Worm (Caenorhabditis elegans) whole organism, late embryonic: ENCODE data around the gene nkcc-1.

Source experiments
- C08G9.2 ChIP-seq: sonication (generic microtip); optimal IDR thresholded peaks from 2 replicates; lab custom pipeline; 2016; ENCODE audit warnings: mild to moderate bottlenecking, missing genetic modification characterization, moderate library complexity, missing compliant biosample characterization
- F13H6.1 ChIP-seq: sonication (generic microtip); optimal IDR thresholded peaks from 2 replicates; lab custom pipeline; 2016; ENCODE audit warnings: missing genetic modification characterization, missing compliant biosample characterization
- K02D7.2 ChIP-seq: sonication (generic microtip); optimal IDR thresholded peaks from 2 replicates; lab custom pipeline; 2017; ENCODE audit warnings: mild to moderate bottlenecking, missing genetic modification characterization, missing compliant biosample characterization
- T23F11.4 ChIP-seq: fragments of 200-800 bp; sonication (Bioruptor generic); optimal IDR thresholded peaks from 2 replicates; lab custom pipeline; 2018; ENCODE audit warnings: mild to moderate bottlenecking, missing genetic modification characterization, missing compliant biosample characterization
- Y22D7AL.16 ChIP-seq: sonication (generic microtip); optimal IDR thresholded peaks from 2 replicates; lab custom pipeline; 2016; ENCODE audit warnings: missing genetic modification characterization, missing compliant biosample characterization
- ama-1 ChIP-seq: fragments of 150-350 bp; optimal IDR thresholded peaks from 2 replicates; lab custom pipeline; 2014
- ceh-18 ChIP-seq: sonication (generic microtip); optimal IDR thresholded peaks from 2 replicates; lab custom pipeline; 2016; ENCODE audit warnings: missing genetic modification characterization, missing compliant biosample characterization
- ceh-19 ChIP-seq: fragments of 200-800 bp; sonication (Bioruptor generic); optimal IDR thresholded peaks from 2 replicates; lab custom pipeline; 2018; ENCODE audit warnings: mild to moderate bottlenecking, missing genetic modification characterization, missing compliant biosample characterization
- ceh-2 ChIP-seq: sonication (generic microtip); optimal IDR thresholded peaks from 2 replicates; lab custom pipeline; 2016; ENCODE audit warnings: missing genotype, missing genetic modification characterization, missing compliant biosample characterization
- ceh-30 ChIP-seq: fragments of 150-350 bp; optimal IDR thresholded peaks from 2 replicates; lab custom pipeline; 2014; ENCODE audit warnings: missing biosample characterization, missing genetic modification characterization
- ceh-34 ChIP-seq: sonication (generic microtip); optimal IDR thresholded peaks from 2 replicates; lab custom pipeline; 2016; ENCODE audit warnings: mild to moderate bottlenecking, missing genetic modification characterization, missing compliant biosample characterization
- ceh-45 ChIP-seq: fragments of 200-800 bp; sonication (Bioruptor generic); IDR thresholded peaks from 2 replicates; pipeline ENCODE4 v1.3.6; 2022; ENCODE audit warnings: missing genetic modification reagents, missing genetic modification characterization, missing compliant biosample characterization
- ceh-48 ChIP-seq: sonication (generic microtip); optimal IDR thresholded peaks from 2 replicates; lab custom pipeline; 2016; ENCODE audit warnings: missing genetic modification characterization, inconsistent platforms, missing compliant biosample characterization
- ceh-6 ChIP-seq: fragments of 200-800 bp; sonication (Bioruptor generic); optimal IDR thresholded peaks from 2 replicates; lab custom pipeline; 2018; ENCODE audit warnings: mild to moderate bottlenecking, missing genetic modification characterization, missing compliant biosample characterization
- ceh-9 ChIP-seq: sonication (generic microtip); optimal IDR thresholded peaks from 2 replicates; lab custom pipeline; 2016; ENCODE audit warnings: mild to moderate bottlenecking, missing genetic modification characterization, inconsistent platforms, missing compliant biosample characterization
- che-1 ChIP-seq: sonication (generic microtip); optimal IDR thresholded peaks from 2 replicates; lab custom pipeline; 2016; ENCODE audit warnings: mild to moderate bottlenecking, missing genetic modification characterization, missing compliant biosample characterization
- dve-1 ChIP-seq: sonication (generic microtip); optimal IDR thresholded peaks from 2 replicates; lab custom pipeline; 2017; ENCODE audit warnings: antibody characterized with exemption, mild to moderate bottlenecking, missing genetic modification characterization, missing compliant biosample characterization
- elt-4 ChIP-seq: sonication (generic microtip); optimal IDR thresholded peaks from 2 replicates; lab custom pipeline; 2016; ENCODE audit warnings: missing genetic modification characterization, missing compliant biosample characterization
- fkh-6 ChIP-seq: sonication (generic microtip); optimal IDR thresholded peaks from 2 replicates; lab custom pipeline; 2016; ENCODE audit warnings: missing genetic modification characterization, missing compliant biosample characterization
- hlh-13 ChIP-seq: fragments of 200-800 bp; sonication (Bioruptor generic); optimal IDR thresholded peaks from 2 replicates; lab custom pipeline; 2018; ENCODE audit warnings: mild to moderate bottlenecking, missing genetic modification characterization, missing compliant biosample characterization
- hlh-6 ChIP-seq: sonication (generic microtip); optimal IDR thresholded peaks from 2 replicates; lab custom pipeline; 2016; ENCODE audit warnings: missing genotype, missing genetic modification characterization, missing compliant biosample characterization
- hlh-8 ChIP-seq: sonication (generic microtip); optimal IDR thresholded peaks from 2 replicates; lab custom pipeline; 2016; ENCODE audit warnings: missing genotype, missing genetic modification characterization, missing compliant biosample characterization
- lin-11 ChIP-seq: fragments of 200-800 bp; sonication (Bioruptor generic); optimal IDR thresholded peaks from 2 replicates; lab custom pipeline; 2018; ENCODE audit warnings: mild to moderate bottlenecking, missing genetic modification characterization, missing compliant biosample characterization
- mec-3 ChIP-seq: sonication (generic microtip); optimal IDR thresholded peaks from 2 replicates; lab custom pipeline; 2016; ENCODE audit warnings: borderline replicate concordance, missing genetic modification characterization, missing compliant biosample characterization
- nhr-11 ChIP-seq: fragments of 150-350 bp; optimal IDR thresholded peaks from 2 replicates; lab custom pipeline; 2014; ENCODE audit warnings: missing biosample characterization, missing genetic modification characterization
- nhr-232 ChIP-seq: sonication (generic microtip); optimal IDR thresholded peaks from 2 replicates; lab custom pipeline; 2016; ENCODE audit warnings: missing genetic modification characterization, missing compliant biosample characterization
- npax-4 ChIP-seq: sonication (generic microtip); optimal IDR thresholded peaks from 2 replicates; lab custom pipeline; 2016; ENCODE audit warnings: missing genetic modification characterization, missing compliant biosample characterization
- odd-2 ChIP-seq: sonication (generic microtip); optimal IDR thresholded peaks from 2 replicates; lab custom pipeline; 2017; ENCODE audit warnings: antibody characterized with exemption, mild to moderate bottlenecking, missing genetic modification characterization, missing compliant biosample characterization
- pha-4 ChIP-seq: fragments of 150-350 bp; optimal IDR thresholded peaks from 2 replicates; lab custom pipeline; 2018; ENCODE audit warnings: missing biosample characterization, missing genetic modification reagents, missing genetic modification characterization
- ref-2 ChIP-seq: sonication (generic microtip); optimal IDR thresholded peaks from 2 replicates; lab custom pipeline; 2016; ENCODE audit warnings: missing genetic modification characterization, missing compliant biosample characterization
- rnt-1 ChIP-seq: sonication (generic microtip); optimal IDR thresholded peaks from 2 replicates; lab custom pipeline; 2016; ENCODE audit warnings: missing genetic modification characterization, missing compliant biosample characterization
- sdc-2 ChIP-seq: sonication (generic microtip); optimal IDR thresholded peaks from 2 replicates; lab custom pipeline; 2016; ENCODE audit warnings: missing genotype, missing genetic modification characterization, missing compliant biosample characterization
- sox-4 ChIP-seq: sonication (generic microtip); optimal IDR thresholded peaks from 2 replicates; lab custom pipeline; 2017; ENCODE audit warnings: mild to moderate bottlenecking, missing genetic modification characterization, inconsistent platforms, missing compliant biosample characterization
- syd-9 ChIP-seq: sonication (generic microtip); optimal IDR thresholded peaks from 2 replicates; lab custom pipeline; 2016; ENCODE audit warnings: mild to moderate bottlenecking, missing genetic modification characterization, moderate library complexity, missing compliant biosample characterization
- tbx-7 ChIP-seq: sonication (generic microtip); optimal IDR thresholded peaks from 2 replicates; lab custom pipeline; 2016; ENCODE audit warnings: missing genotype, missing genetic modification characterization, missing compliant biosample characterization
- ttx-3 ChIP-seq: sonication (generic microtip); optimal IDR thresholded peaks from 2 replicates; lab custom pipeline; 2016; ENCODE audit warnings: missing genetic modification reagents, missing genetic modification characterization, missing compliant biosample characterization
- unc-55 ChIP-seq: sonication (generic microtip); optimal IDR thresholded peaks from 2 replicates; lab custom pipeline; 2017; ENCODE audit warnings: missing biosample characterization, missing genetic modification reagents, missing genetic modification characterization

The nkcc-1 gene

DNA sequence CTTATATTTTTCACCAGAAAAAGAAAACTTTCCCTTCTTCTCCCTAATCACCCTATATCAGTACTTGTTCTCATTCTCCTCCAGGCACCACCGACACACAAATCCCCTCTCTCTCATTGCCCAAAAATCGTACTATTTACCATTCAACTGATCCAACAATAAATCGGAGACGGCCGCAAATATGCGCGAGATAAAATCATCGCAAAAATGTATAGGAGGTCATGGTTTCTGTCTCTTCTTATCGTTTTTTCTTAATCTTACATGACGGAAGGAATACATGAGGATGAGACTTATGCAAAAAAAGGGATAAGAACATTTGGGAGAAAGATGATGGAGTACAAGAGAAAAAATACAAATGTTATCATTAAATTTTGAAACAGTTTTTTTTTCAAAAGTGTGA, 37.5 kb downstream of the nkcc-1 start:
- TF ChIP-seq nhr-11 (tag; lab: Kevin White, UChicago) (no peak), ceh-48 (tag; lab: Kevin White, UChicago) (no peak), odd-2 (tag; lab: Kevin White, UChicago) (no peak), ama-1 (no peak), che-1 (tag; lab: Kevin White, UChicago) (no peak)
- TF ChIP-seq, all 69 proteins: peak for 0

DNA sequence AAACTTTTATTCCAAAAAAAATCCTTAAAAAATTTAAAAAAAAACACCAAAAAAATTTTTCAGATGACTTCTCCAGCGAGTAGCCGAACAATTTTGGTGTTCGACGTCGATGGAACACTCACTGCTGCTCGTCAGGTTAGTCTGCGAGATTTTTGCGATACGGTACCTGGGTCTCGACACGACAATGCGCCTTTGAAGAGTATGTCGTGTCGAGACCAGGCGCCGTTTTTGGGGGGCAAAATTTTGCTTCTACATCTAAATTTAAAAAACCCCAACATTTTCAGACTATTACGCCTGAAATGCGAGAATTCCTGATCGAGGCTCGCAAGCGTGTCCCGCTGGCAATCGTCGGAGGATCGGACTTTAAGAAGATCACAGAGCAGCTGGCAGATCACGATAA, 40.4 kb downstream of the nkcc-1 start, which contains the start of gene F52B11.2:
Gene F52B11.2, plus strand, starts transcription at position 64 of the 400 bp plus-strand sequence.
- TF ChIP-seq npax-4 (tag; lab: Kevin White, UChicago): no peak
- no peak for TF ChIP-seq nhr-11 (tag; lab: Kevin White, UChicago)
- TF ChIP-seq ceh-2: no peak
- TF ChIP-seq T23F11.4 (GFP tag; lab: Kevin White, UChicago): no peak
- no peak for TF ChIP-seq nhr-232
- TF ChIP-seq hlh-6 (tag; lab: Kevin White, UChicago): no peak
- TF ChIP-seq C08G9.2: no peak

DNA sequence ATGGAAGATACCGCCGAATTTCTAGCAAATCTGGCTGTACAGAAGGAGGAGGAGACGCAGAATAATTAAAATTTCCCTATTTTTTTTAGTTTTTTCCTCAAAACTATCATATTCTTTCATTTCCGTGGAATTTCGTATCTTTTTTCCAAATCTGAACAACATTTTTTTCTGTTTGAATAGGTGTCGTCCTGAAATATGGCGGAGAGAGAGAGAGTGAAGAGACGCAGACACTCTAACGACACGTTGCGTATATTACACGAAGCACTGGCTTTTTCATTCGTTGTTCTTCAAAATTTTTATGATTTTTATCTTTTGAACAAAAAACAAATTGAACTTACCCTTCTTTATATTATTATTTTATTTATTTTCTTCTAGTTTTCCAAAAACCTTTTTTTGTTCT, 40.9 kb downstream of the nkcc-1 start:
- TF ChIP-seq hlh-13 (GFP tag; lab: Kevin White, UChicago): no peak
- TF ChIP-seq rnt-1 (tag; lab: Kevin White, UChicago): no peak
- TF ChIP-seq hlh-8 (tag; lab: Kevin White, UChicago): no peak
- no peak for TF ChIP-seq ama-1
- TF ChIP-seq dve-1 (tag; lab: Kevin White, UChicago): no peak
- no peak for TF ChIP-seq ref-2 (tag; lab: Kevin White, UChicago)
- no peak for TF ChIP-seq ceh-6 (GFP tag; lab: Kevin White, UChicago)
- TF ChIP-seq F13H6.1: no peak
- TF ChIP-seq sox-4 (tag; lab: Kevin White, UChicago): no peak
- TF ChIP-seq fkh-6 (tag; lab: Kevin White, UChicago): no peak
- no peak for TF ChIP-seq ceh-9
- TF ChIP-seq mec-3: no peak
- no peak for TF ChIP-seq ceh-19 (GFP tag; lab: Kevin White, UChicago)
- TF ChIP-seq syd-9: no peak

DNA sequence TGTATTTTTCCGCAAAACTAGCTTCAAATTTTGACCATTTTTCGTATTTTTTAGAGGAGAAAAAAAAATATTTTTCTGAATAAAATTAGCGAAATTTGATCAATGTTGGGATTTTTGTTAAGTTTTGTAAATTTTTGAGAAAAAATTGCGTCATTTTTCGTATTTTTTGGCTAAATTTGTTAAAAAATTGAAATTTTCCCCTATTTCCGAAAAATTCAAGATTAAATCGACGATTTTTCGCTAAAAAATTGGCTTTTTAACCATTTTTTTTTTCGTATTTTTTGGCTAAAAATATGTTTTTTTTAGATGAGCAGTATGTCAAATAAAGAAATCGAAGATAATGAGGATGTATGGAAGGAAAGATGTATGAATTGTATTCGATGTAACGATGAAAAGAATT, 46.7 kb downstream of the nkcc-1 start, which contains the start of gene cfp-1:
Gene cfp-1, plus strand, starts transcription at position 301 of the 400 bp plus-strand sequence.
- TF ChIP-seq che-1 (tag; lab: Kevin White, UChicago) (no peak), pha-4 (tag; lab: Kevin White, UChicago) (no peak), elt-4 (tag; lab: Kevin White, UChicago) (no peak), ttx-3 (tag; lab: Kevin White, UChicago) (no peak), hlh-8 (tag; lab: Kevin White, UChicago) (no peak), sdc-2 (tag; lab: Kevin White, UChicago) (no peak), ceh-30 (tag; lab: Kevin White, UChicago) (no peak), ceh-48 (tag; lab: Kevin White, UChicago) (no peak), C08G9.2 (no peak), nhr-232 (no peak), unc-55 (no peak), tbx-7 (tag; lab: Kevin White, UChicago) (no peak), nhr-11 (tag; lab: Kevin White, UChicago) (no peak)
- TF ChIP-seq, all 69 proteins: peak for 0

DNA sequence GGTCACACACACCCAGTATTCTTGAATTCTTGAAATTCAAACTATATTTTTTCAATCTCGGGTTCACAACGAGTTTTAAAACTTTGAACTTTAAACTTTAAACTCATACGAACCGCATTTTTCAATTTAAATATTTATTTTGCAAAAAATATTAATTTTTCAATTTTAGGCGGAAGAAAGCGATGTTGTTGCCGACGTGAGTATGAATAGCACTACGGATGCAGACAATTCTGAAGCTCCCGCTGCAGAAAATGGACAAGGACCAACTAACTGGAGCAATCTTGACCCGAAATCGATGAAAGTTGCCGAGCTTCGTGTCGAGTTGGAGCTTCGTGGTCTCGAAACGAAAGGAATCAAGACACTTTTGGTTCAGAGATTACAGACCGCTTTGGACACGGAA, 49.4 kb downstream of the nkcc-1 start:
- no peak for TF ChIP-seq sox-4 (tag; lab: Kevin White, UChicago)
- no peak for TF ChIP-seq ceh-34 (tag; lab: Kevin White, UChicago)
- TF ChIP-seq ceh-45: no peak
- no peak for TF ChIP-seq ceh-18 (tag; lab: Kevin White, UChicago)
- TF ChIP-seq Y22D7AL.16 (tag; lab: Kevin White, UChicago): no peak
- no peak for TF ChIP-seq ceh-6 (GFP tag; lab: Kevin White, UChicago)
- no peak for TF ChIP-seq nhr-232
- no peak for TF ChIP-seq K02D7.2 (tag; lab: Kevin White, UChicago)
- no peak for TF ChIP-seq lin-11
